Fruit fly (Drosophila melanogaster) whole organism, wandering third instar larva: ENCODE data around the gene Lectin-galC1.

Source experiments
- Abd-B ChIP-seq: fragments of >200 bp; optimal IDR thresholded peaks from 2 replicates; lab custom pipeline; 2017; ENCODE audit warnings: missing biosample characterization, missing genetic modification characterization
- CG9705 ChIP-seq: fragments of 200-800 bp; sonication (Bioruptor generic); optimal IDR thresholded peaks from 2 replicates; lab custom pipeline; 2018; ENCODE audit warnings: missing biosample characterization, mild to moderate bottlenecking, missing genetic modification characterization
- CrebA ChIP-seq: fragments of 200-800 bp; sonication (Bioruptor generic); optimal IDR thresholded peaks from 2 replicates; lab custom pipeline; 2016; ENCODE audit warnings: missing biosample characterization, mild to moderate bottlenecking, missing genetic modification characterization, borderline replicate concordance
- Dfd ChIP-seq: fragments of >200 bp; optimal IDR thresholded peaks from 2 replicates; lab custom pipeline; 2017; ENCODE audit warnings: missing biosample characterization, missing genetic modification characterization
- GATAd ChIP-seq: sonication (Bioruptor generic); optimal IDR thresholded peaks from 2 replicates; lab custom pipeline; 2016; ENCODE audit warnings: missing biosample characterization, missing genetic modification characterization
- HLH106 ChIP-seq: fragments of 200-800 bp; optimal IDR thresholded peaks from 3 replicates; lab custom pipeline; 2019; ENCODE audit warnings: missing biosample characterization, mild to moderate bottlenecking, missing genetic modification characterization, moderate library complexity
- Hnf4 ChIP-seq: fragments of 200-800 bp; sonication (Bioruptor generic); optimal IDR thresholded peaks from 2 replicates; lab custom pipeline; 2016; ENCODE audit warnings: missing biosample characterization, mild to moderate bottlenecking, missing genetic modification characterization
- Hr78 ChIP-seq: fragments of >200 bp; optimal IDR thresholded peaks from 2 replicates; lab custom pipeline; 2017; ENCODE audit warnings: missing biosample characterization, missing genetic modification characterization
- Hr83 ChIP-seq: fragments of 200-300 bp; sonication (Bioruptor generic); optimal IDR thresholded peaks from 2 replicates; lab custom pipeline; 2016; ENCODE audit warnings: missing biosample characterization, mild to moderate bottlenecking, missing genetic modification characterization, moderate library complexity; ENCODE audit not compliant: poor library complexity, severe bottlenecking
- Jra ChIP-seq: sonication (Bioruptor generic); optimal IDR thresholded peaks from 2 replicates; lab custom pipeline; 2016; ENCODE audit warnings: missing biosample characterization, missing genetic modification characterization
- Mio ChIP-seq: sonication (Bioruptor generic); optimal IDR thresholded peaks from 2 replicates; lab custom pipeline; 2016; ENCODE audit warnings: missing biosample characterization, missing genetic modification characterization
- Myc ChIP-seq: fragments of >200 bp; optimal IDR thresholded peaks from 2 replicates; lab custom pipeline; 2017
- OdsH ChIP-seq: fragments of 200-800 bp; sonication (Bioruptor generic); optimal IDR thresholded peaks from 2 replicates; lab custom pipeline; 2016; ENCODE audit warnings: missing biosample characterization, mild to moderate bottlenecking, missing genetic modification characterization
- Rel ChIP-seq, 2 experiments: fragments of 200-800 bp; sonication (Bioruptor generic) in 1 of 2; optimal IDR thresholded peaks; 2 replicates in 1 of 2; 3 replicates in 1 of 2; lab custom pipeline; 2016 to 2019; ENCODE audit warnings: mild to moderate bottlenecking in 2 of 2, missing biosample characterization in 2 of 2, missing genetic modification characterization in 2 of 2, moderate library complexity in 1 of 2
- Sp1 ChIP-seq: fragments of 200-800 bp; sonication (Bioruptor generic); optimal IDR thresholded peaks from 3 replicates; lab custom pipeline; 2019; ENCODE audit warnings: missing biosample characterization, mild to moderate bottlenecking, missing genetic modification characterization, moderate library complexity
- Vsx2 ChIP-seq: fragments of 200-300, 225-300 bp; sonication (Bioruptor generic); optimal IDR thresholded peaks from 2 replicates; lab custom pipeline; 2018; ENCODE audit warnings: missing biosample characterization, missing genetic modification characterization; ENCODE audit not compliant: partially characterized antibody
- br ChIP-seq: fragments of 200-800 bp; sonication (Bioruptor generic); optimal IDR thresholded peaks from 2 replicates; lab custom pipeline; 2016; ENCODE audit warnings: missing biosample characterization, missing genetic modification characterization
- brk ChIP-seq: fragments of 200-800 bp; sonication (Bioruptor generic); optimal IDR thresholded peaks from 2 replicates; lab custom pipeline; 2016; ENCODE audit warnings: missing biosample characterization, mild to moderate bottlenecking, missing genetic modification characterization
- dl ChIP-seq, 2 experiments: fragments of 175-275, 200-275 bp in 1 of 2; fragments of 200-275 bp in 1 of 2; sonication (Bioruptor generic); optimal IDR thresholded peaks; lab custom pipeline; 2018; ENCODE audit warnings: mild to moderate bottlenecking in 2 of 2, missing biosample characterization in 2 of 2, missing genetic modification characterization in 2 of 2, moderate library complexity in 2 of 2; ENCODE audit not compliant: partially characterized antibody in 2 of 2, insufficient read depth in 1 of 2
- dmrt93B ChIP-seq: fragments of 200-800 bp; sonication (Bioruptor generic); optimal IDR thresholded peaks from 2 replicates; lab custom pipeline; 2018; ENCODE audit warnings: missing biosample characterization, mild to moderate bottlenecking, missing genetic modification characterization
- dsf ChIP-seq: sonication (Bioruptor generic); optimal IDR thresholded peaks from 2 replicates; lab custom pipeline; 2016; ENCODE audit warnings: missing biosample characterization, missing genetic modification characterization, borderline replicate concordance
- ey ChIP-seq: fragments of 200-800 bp; sonication (Bioruptor generic); optimal IDR thresholded peaks from 2 replicates; lab custom pipeline; 2016; ENCODE audit warnings: missing biosample characterization, missing genetic modification characterization
- foxo ChIP-seq, 2 experiments: fragments of 200-800 bp; sonication (Bioruptor generic); optimal IDR thresholded peaks; 2 replicates in 1 of 2; 3 replicates in 1 of 2; lab custom pipeline; 2016 to 2017; ENCODE audit warnings: missing biosample characterization in 2 of 2, missing genetic modification characterization in 2 of 2
- fru ChIP-seq: fragments of 200-800 bp; sonication (Bioruptor generic); optimal IDR thresholded peaks from 3 replicates; lab custom pipeline; 2016; ENCODE audit warnings: missing biosample characterization, mild to moderate bottlenecking, missing genetic modification characterization
- h ChIP-seq: fragments of 200-800 bp; sonication (Bioruptor generic); optimal IDR thresholded peaks from 3 replicates; lab custom pipeline; 2016; ENCODE audit warnings: missing biosample characterization, mild to moderate bottlenecking, missing genetic modification characterization
- lola ChIP-seq: fragments of >200 bp; optimal IDR thresholded peaks from 2 replicates; lab custom pipeline; 2017; ENCODE audit warnings: missing biosample characterization, missing genetic modification characterization
- pan ChIP-seq: fragments of >200 bp; optimal IDR thresholded peaks from 2 replicates; lab custom pipeline; 2017
- psq ChIP-seq: fragments of 200-800 bp; sonication (Bioruptor generic); optimal IDR thresholded peaks from 3 replicates; lab custom pipeline; 2017; ENCODE audit warnings: missing biosample characterization, mild to moderate bottlenecking, missing genetic modification characterization, moderate library complexity
- rgr ChIP-seq: fragments of 200-800 bp; sonication (Bioruptor generic); optimal IDR thresholded peaks from 3 replicates; lab custom pipeline; 2016; ENCODE audit warnings: missing biosample characterization, mild to moderate bottlenecking, missing genetic modification characterization
- sage ChIP-seq: fragments of 200-800 bp; sonication (Bioruptor generic); optimal IDR thresholded peaks from 2 replicates; lab custom pipeline; 2016; ENCODE audit warnings: missing biosample characterization, mild to moderate bottlenecking, missing genetic modification characterization
- sv ChIP-seq: fragments of 200-800 bp; sonication (Bioruptor generic); optimal IDR thresholded peaks from 3 replicates; lab custom pipeline; 2016; ENCODE audit warnings: missing biosample characterization, missing genetic modification characterization
- tai ChIP-seq: sonication (Bioruptor generic); optimal IDR thresholded peaks from 2 replicates; lab custom pipeline; 2016; ENCODE audit warnings: missing biosample characterization, missing genetic modification characterization
- usp ChIP-seq: fragments of >200 bp; optimal IDR thresholded peaks from 2 replicates; lab custom pipeline; 2017; ENCODE audit warnings: missing biosample characterization, missing genetic modification characterization
- woc ChIP-seq: sonication (Bioruptor generic); optimal IDR thresholded peaks from 2 replicates; lab custom pipeline; 2016; ENCODE audit warnings: missing biosample characterization, mild to moderate bottlenecking, missing genetic modification characterization

Lectin-galC1 gene

DNA sequence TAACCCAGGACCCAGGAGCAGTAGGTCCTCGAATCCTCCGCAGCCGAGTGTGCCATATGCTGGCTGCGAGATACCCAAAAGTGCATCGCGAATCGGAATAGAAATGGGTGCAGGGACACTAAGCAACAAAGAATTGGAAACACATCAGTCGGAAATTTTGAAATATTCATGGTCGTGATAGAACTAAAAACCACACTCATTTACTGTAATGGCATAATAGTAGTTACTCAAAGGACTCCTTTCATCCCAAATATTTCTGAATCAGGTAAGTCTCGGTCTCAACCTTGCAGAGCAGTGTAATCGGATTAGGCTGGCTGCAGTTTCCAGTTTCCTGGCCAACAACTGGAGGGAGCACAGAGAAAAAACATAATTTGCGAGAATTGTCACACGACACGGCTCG lies 41.1 kb upstream of the Lectin-galC1 start:
- TF ChIP-seq Dfd (GFP tag; lab: Kevin White, UChicago) (no peak), usp (GFP tag; lab: Kevin White, UChicago) (no peak), HLH106 (tag; lab: Kevin White, UChicago) (peak; percentile 32), dmrt93B (GFP tag; lab: Kevin White, UChicago) (peak; percentile 14), OdsH (peak; percentile 1), ey (peak; percentile 38), Abd-B (GFP tag; lab: Kevin White, UChicago) (no peak), lola (GFP tag; lab: Kevin White, UChicago) (no peak), Myc (no peak), fru (GFP tag; lab: Kevin White, UChicago) (peak; percentile 26), sage (GFP tag; lab: Kevin White, UChicago) (no peak), brk (no peak), Mio (no peak), dsf (no peak), h (GFP tag; lab: Kevin White, UChicago) (peak; percentile 21), foxo (GFP tag; optimal IDR thresholded peaks at IDR 0.05; lab: Kevin White, UChicago) (peak in 1 of 2 experiments; percentile 29), Jra (GFP tag; lab: Kevin White, UChicago) (no peak), Hr83 (GFP tag; lab: Kevin White, UChicago) (no peak), rgr (GFP tag; lab: Kevin White, UChicago) (peak; percentile 41), GATAd (GFP tag; lab: Kevin White, UChicago) (no peak), pan (lab: Kevin White, UChicago) (no peak), Sp1 (GFP tag; lab: Kevin White, UChicago) (peak; percentile 39), br (GFP tag; lab: Kevin White, UChicago) (no peak), Vsx2 (GFP tag; lab: Kevin White, UChicago) (no peak), dl (GFP tag; optimal IDR thresholded peaks at IDR 0.05; lab: Kevin White, UChicago; ENCODE audit: insufficient read depth in 1 of 2, partially characterized antibody in 2 of 2) (no peak)
- TF ChIP-seq, all 38 proteins: peak for 9

DNA sequence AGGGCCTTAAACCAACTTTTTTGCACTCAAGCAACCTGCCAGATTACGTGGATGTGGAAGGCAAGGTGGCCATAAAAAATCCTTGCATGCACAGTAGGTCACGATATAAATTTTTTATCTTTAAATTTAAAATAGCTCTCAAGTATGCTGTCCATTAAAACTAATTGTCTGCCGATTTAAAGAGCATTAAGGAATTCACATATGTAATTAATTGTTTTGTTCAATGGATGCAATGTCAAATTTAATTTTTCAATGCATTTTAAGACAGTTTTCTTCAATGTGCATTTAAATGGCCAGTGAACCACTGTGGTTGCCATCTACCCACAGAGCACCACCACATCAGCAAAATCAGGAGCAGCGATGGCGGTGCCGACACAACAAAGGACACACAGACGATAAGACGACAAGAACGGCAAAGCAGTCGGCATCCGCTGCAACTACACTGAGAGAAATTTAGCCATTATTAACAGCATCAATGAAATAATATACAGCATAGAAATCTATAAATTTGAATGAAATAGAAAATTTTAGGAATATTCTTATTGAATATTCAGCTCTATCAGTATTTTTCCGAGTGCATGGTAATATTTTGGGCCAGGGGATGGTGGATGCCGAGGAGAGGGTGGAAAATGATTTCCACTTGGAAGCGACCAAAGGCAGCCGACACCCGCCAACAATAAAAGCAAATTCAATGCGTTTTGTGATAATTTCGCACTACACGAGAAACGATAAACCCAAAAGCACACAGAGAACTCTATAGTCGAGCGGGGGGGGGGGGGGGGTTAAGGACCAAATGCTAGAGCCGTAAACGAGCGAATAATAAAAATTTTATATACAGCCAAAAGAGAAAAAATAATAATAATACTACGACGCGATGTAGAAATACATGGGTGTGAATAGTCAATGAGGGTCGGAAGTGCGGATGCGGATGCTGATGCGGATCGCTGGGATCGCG lies 39.8 kb upstream of the Lectin-galC1 start:
- peak; percentile 54 for TF ChIP-seq HLH106 (tag; lab: Kevin White, UChicago)
- TF ChIP-seq Sp1 (GFP tag; lab: Kevin White, UChicago): peak; percentile 37
- no peak for TF ChIP-seq pan (lab: Kevin White, UChicago)
- peak; percentile 17 for TF ChIP-seq br (GFP tag; lab: Kevin White, UChicago)
- no peak for TF ChIP-seq CrebA (GFP tag; lab: Kevin White, UChicago)
- TF ChIP-seq Abd-B (GFP tag; lab: Kevin White, UChicago): no peak
- peak; percentile 28 for TF ChIP-seq ey
- no peak for TF ChIP-seq Hnf4 (GFP tag; lab: Kevin White, UChicago)
- peak; percentile 26 for TF ChIP-seq sv (GFP tag; lab: Kevin White, UChicago)
- peak; percentile 34 for TF ChIP-seq OdsH
- peak; percentile 3 for TF ChIP-seq woc
- peak; percentile 24 for TF ChIP-seq h (GFP tag; lab: Kevin White, UChicago)
- TF ChIP-seq Dfd (GFP tag; lab: Kevin White, UChicago): peak; percentile 29
- no peak for TF ChIP-seq CG9705
- no peak for TF ChIP-seq Hr78 (GFP tag; lab: Kevin White, UChicago)
- peak; percentile 1 for TF ChIP-seq psq
- TF ChIP-seq dmrt93B (GFP tag; lab: Kevin White, UChicago): peak; percentile 10
- peak; percentile 46 for TF ChIP-seq fru (GFP tag; lab: Kevin White, UChicago)
- peak in 1 of 2 experiments; percentile 48 for TF ChIP-seq foxo (GFP tag; optimal IDR thresholded peaks at IDR 0.05; lab: Kevin White, UChicago)
- peak; percentile 50 for TF ChIP-seq rgr (GFP tag; lab: Kevin White, UChicago)

dm6 chr2L:19378620-19379019 lies 38.6 kb upstream of the Lectin-galC1 start:
- no peak for TF ChIP-seq rgr (GFP tag; lab: Kevin White, UChicago)
- no peak for TF ChIP-seq CrebA (GFP tag; lab: Kevin White, UChicago)
- TF ChIP-seq Myc: peak; percentile 37
- TF ChIP-seq dmrt93B (GFP tag; lab: Kevin White, UChicago): no peak
- TF ChIP-seq pan (lab: Kevin White, UChicago): no peak
- TF ChIP-seq tai (GFP tag; lab: Kevin White, UChicago): no peak
- no peak for TF ChIP-seq h (GFP tag; lab: Kevin White, UChicago)
- no peak for TF ChIP-seq Rel (GFP tag; optimal IDR thresholded peaks at IDR 0.05; lab: Kevin White, UChicago)
- no peak for TF ChIP-seq Rel (tag; optimal IDR thresholded peaks at IDR 0.05; lab: Kevin White, UChicago)
- no peak for TF ChIP-seq Abd-B (GFP tag; lab: Kevin White, UChicago)
